Worm (Caenorhabditis elegans) whole organism, young adult: ENCODE data around the gene fmo-4.

ENCODE experiments used
- C17E4.6 ChIP-seq: fragments of 200-800 bp; sonication (Bioruptor generic); IDR thresholded peaks from 2 replicates; pipeline ENCODE4 v1.3.6; 2022; ENCODE audit warnings: missing genetic modification reagents, missing genetic modification characterization, missing compliant biosample characterization
- F23B12.7 ChIP-seq: sonication (generic microtip); optimal IDR thresholded peaks from 2 replicates; lab custom pipeline; 2017; ENCODE audit warnings: missing genetic modification characterization, mild to moderate bottlenecking, missing compliant biosample characterization, antibody characterized with exemption, moderate library complexity; ENCODE audit not compliant: insufficient read depth
- F33H1.4 ChIP-seq: fragments of 200-800 bp; sonication (Bioruptor generic); IDR thresholded peaks from 2 replicates; pipeline ENCODE4 v1.3.6; 2022; ENCODE audit warnings: missing genetic modification reagents, missing genetic modification characterization, missing compliant biosample characterization
- F57C9.4 ChIP-seq: sonication (generic microtip); optimal IDR thresholded peaks from 2 replicates; lab custom pipeline; 2017; ENCODE audit warnings: mild to moderate bottlenecking, missing genetic modification characterization, missing compliant biosample characterization
- Y53F4B.3 ChIP-seq: fragments of 200-800 bp; sonication (Bioruptor generic); IDR thresholded peaks from 2 replicates; pipeline ENCODE4 v1.3.6; 2022; ENCODE audit warnings: missing genetic modification reagents, missing genetic modification characterization, missing compliant biosample characterization
- ZK185.1 ChIP-seq: sonication (generic microtip); optimal IDR thresholded peaks from 2 replicates; lab custom pipeline; 2016; ENCODE audit warnings: mild to moderate bottlenecking, missing genetic modification characterization, missing compliant biosample characterization; ENCODE audit not compliant: poor library complexity, severe bottlenecking
- ama-1 ChIP-seq, 3 experiments: fragments of 150-350 bp in 1 of 3; sonication (generic microtip) in 2 of 3; optimal IDR thresholded peaks; 2 replicates each; lab custom pipeline; 2014 to 2018; ENCODE audit warnings: missing biosample characterization in 2 of 3, missing genetic modification characterization in 2 of 3, missing genetic modification reagents in 2 of 3
- atf-7 ChIP-seq: sonication (generic microtip); optimal IDR thresholded peaks from 2 replicates; lab custom pipeline; 2017; ENCODE audit warnings: mild to moderate bottlenecking, missing genetic modification characterization, missing compliant biosample characterization
- attf-6 ChIP-seq: fragments of 200-800 bp; sonication (Bioruptor generic); IDR thresholded peaks from 2 replicates; pipeline ENCODE4 v1.3.6; 2022; ENCODE audit warnings: missing genetic modification reagents, missing genetic modification characterization, missing compliant biosample characterization
- ccch-3 ChIP-seq: fragments of 200-800 bp; sonication (Bioruptor generic); optimal IDR thresholded peaks from 2 replicates; lab custom pipeline; 2018; ENCODE audit warnings: mild to moderate bottlenecking, missing genetic modification characterization, missing compliant biosample characterization
- dpl-1 ChIP-seq: fragments of 150-350 bp; optimal IDR thresholded peaks from 2 replicates; lab custom pipeline; 2014; ENCODE audit warnings: missing biosample characterization, missing genetic modification reagents, missing genetic modification characterization
- egl-44 ChIP-seq: fragments of 200-800 bp; sonication (Bioruptor generic); IDR thresholded peaks from 2 replicates; pipeline ENCODE4 v1.3.6; 2022; ENCODE audit warnings: missing genetic modification reagents, missing genetic modification characterization, missing compliant biosample characterization
- egrh-3 ChIP-seq: fragments of 200-800 bp; sonication (Bioruptor generic); IDR thresholded peaks from 2 replicates; pipeline ENCODE4 v1.3.6; 2022; ENCODE audit warnings: missing genetic modification reagents, missing genetic modification characterization, missing compliant biosample characterization
- ets-4 ChIP-seq: fragments of 200-800 bp; sonication (Bioruptor generic); optimal IDR thresholded peaks from 2 replicates; lab custom pipeline; 2018; ENCODE audit warnings: mild to moderate bottlenecking, missing genetic modification characterization, missing compliant biosample characterization
- gei-17 ChIP-seq: fragments of 200-800 bp; sonication (Bioruptor generic); optimal IDR thresholded peaks from 2 replicates; lab custom pipeline; 2018; ENCODE audit warnings: mild to moderate bottlenecking, missing genetic modification characterization, missing compliant biosample characterization
- lag-1 ChIP-seq: fragments of 200-800 bp; sonication (Bioruptor generic); IDR thresholded peaks from 2 replicates; pipeline ENCODE4 v1.3.6; 2022; ENCODE audit warnings: missing genetic modification reagents, missing genetic modification characterization, missing compliant biosample characterization
- let-607 ChIP-seq, 2 experiments: fragments of 200-800 bp in 1 of 2; sonication (Bioruptor generic) in 1 of 2; sonication (generic microtip) in 1 of 2; optimal IDR thresholded peaks; 2 replicates each; lab custom pipeline; 2016 to 2018; ENCODE audit warnings: mild to moderate bottlenecking in 2 of 2, missing compliant biosample characterization in 2 of 2, missing genetic modification characterization in 2 of 2, moderate library complexity in 2 of 2, missing genotype in 1 of 2
- lir-1 ChIP-seq: fragments of 200-800 bp; sonication (Bioruptor generic); conservative IDR thresholded peaks from 2 replicates; pipeline ENCODE4 v1.3.6; 2022; ENCODE audit warnings: missing genetic modification reagents, missing genetic modification characterization, missing compliant biosample characterization
- lsy-27 ChIP-seq: sonication (generic microtip); optimal IDR thresholded peaks from 2 replicates; lab custom pipeline; 2017; ENCODE audit warnings: missing genetic modification characterization, mild to moderate bottlenecking, missing compliant biosample characterization, antibody characterized with exemption, missing genotype, borderline replicate concordance; ENCODE audit not compliant: insufficient read depth
- madf-6 ChIP-seq: fragments of 200-800 bp; sonication (Bioruptor generic); IDR thresholded peaks from 2 replicates; pipeline ENCODE4 v1.3.6; 2022; ENCODE audit warnings: missing genetic modification reagents, missing genetic modification characterization, missing compliant biosample characterization
- madf-8 ChIP-seq: fragments of 200-800 bp; sonication (Bioruptor generic); conservative IDR thresholded peaks from 2 replicates; pipeline ENCODE4 v1.3.6; 2022; ENCODE audit warnings: missing genetic modification reagents, missing genetic modification characterization, missing compliant biosample characterization
- mcd-1 ChIP-seq: fragments of 200-800 bp; sonication (Bioruptor generic); IDR thresholded peaks from 2 replicates; pipeline ENCODE4 v1.3.6; 2022; ENCODE audit warnings: missing genetic modification reagents, missing genetic modification characterization, missing compliant biosample characterization
- mel-28 ChIP-seq: sonication (generic microtip); optimal IDR thresholded peaks from 2 replicates; lab custom pipeline; 2016; ENCODE audit warnings: borderline replicate concordance, mild to moderate bottlenecking, missing genetic modification characterization, missing compliant biosample characterization
- nfyb-1 ChIP-seq: fragments of 200-800 bp; sonication (Bioruptor generic); IDR thresholded peaks from 2 replicates; pipeline ENCODE4 v1.3.6; 2022; ENCODE audit warnings: missing genetic modification reagents, missing genetic modification characterization, missing compliant biosample characterization
- nhr-27 ChIP-seq: fragments of 200-800 bp; sonication (Bioruptor generic); optimal IDR thresholded peaks from 2 replicates; lab custom pipeline; 2018; ENCODE audit warnings: mild to moderate bottlenecking, missing genetic modification characterization, moderate library complexity, missing compliant biosample characterization
- repo-1 ChIP-seq: sonication (generic microtip); optimal IDR thresholded peaks from 2 replicates; lab custom pipeline; 2017; ENCODE audit warnings: mild to moderate bottlenecking, missing genetic modification characterization, missing compliant biosample characterization
- rpc-1 ChIP-seq, 2 experiments: fragments of 150-350 bp in 1 of 2; sonication (generic microtip) in 1 of 2; optimal IDR thresholded peaks; 2 replicates each; lab custom pipeline; 2014 to 2018; ENCODE audit warnings: missing biosample characterization in 1 of 2, missing genetic modification characterization in 1 of 2, missing genetic modification reagents in 1 of 2, missing genotype in 1 of 2
- sdz-38 ChIP-seq: sonication (generic microtip); optimal IDR thresholded peaks from 2 replicates; lab custom pipeline; 2016; ENCODE audit warnings: missing genotype, missing genetic modification characterization, missing compliant biosample characterization
- snpc-4 ChIP-seq, 5 experiments: fragments of 150-350 bp in 1 of 5; sonication (generic microtip) in 4 of 5; optimal IDR thresholded peaks; 2 replicates each; lab custom pipeline; 2014 to 2018; ENCODE audit warnings: missing genetic modification characterization in 5 of 5, missing biosample characterization in 3 of 5, antibody characterized with exemption in 2 of 5, mild to moderate bottlenecking in 2 of 5, missing compliant biosample characterization in 2 of 5, missing genotype in 2 of 5, moderate library complexity in 2 of 5, missing genetic modification reagents in 1 of 5
- sptf-2 ChIP-seq: fragments of 200-800 bp; sonication (Bioruptor generic); optimal IDR thresholded peaks from 2 replicates; lab custom pipeline; 2018; ENCODE audit warnings: mild to moderate bottlenecking, missing genetic modification characterization, missing compliant biosample characterization
- unc-62 ChIP-seq: fragments of 150-350 bp; optimal IDR thresholded peaks from 2 replicates; lab custom pipeline; 2014; ENCODE audit warnings: missing biosample characterization, missing genetic modification reagents, missing genetic modification characterization
- xnd-1 ChIP-seq: sonication (generic microtip); optimal IDR thresholded peaks from 2 replicates; lab custom pipeline; 2016; ENCODE audit warnings: missing genotype, missing genetic modification reagents, missing genetic modification characterization, missing compliant biosample characterization
- ztf-25 ChIP-seq: fragments of 200-800 bp; sonication (Bioruptor generic); IDR thresholded peaks from 2 replicates; pipeline ENCODE4 v1.3.6; 2022; ENCODE audit warnings: missing genetic modification reagents, missing genetic modification characterization, missing compliant biosample characterization
- ztf-6 ChIP-seq: fragments of 200-800 bp; sonication (Bioruptor generic); IDR thresholded peaks from 2 replicates; pipeline ENCODE4 v1.3.6; 2022; ENCODE audit warnings: missing genetic modification reagents, missing genetic modification characterization, missing compliant biosample characterization

Gene fmo-4

DNA sequence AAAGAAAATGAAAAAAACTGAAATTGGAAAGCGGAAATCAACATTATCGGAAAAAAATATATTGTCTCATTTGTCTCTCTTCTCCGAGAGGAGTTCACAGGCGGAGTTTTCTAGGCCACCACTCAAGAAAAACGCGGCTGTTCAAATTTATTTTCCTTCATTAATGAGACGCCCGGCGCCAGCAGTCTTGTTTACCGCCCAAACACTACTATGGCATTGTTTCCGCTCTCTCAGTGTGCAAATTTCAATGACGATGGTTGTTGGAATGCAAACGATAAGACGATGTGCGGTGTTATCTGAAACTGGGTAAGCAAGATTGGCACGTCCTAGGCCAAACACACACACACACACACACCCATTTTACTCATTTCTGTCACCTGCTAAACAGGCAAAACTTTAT lies 49.8 kb downstream of the fmo-4 start, which contains the start of gene cav-2 (continued):
- peak; percentile 85 for TF ChIP-seq mcd-1 (GFP tag; lab: Robert Waterston, UW)
- 0 out of 2 replicates have a peak, but pooled peaks have one; percentile 66 for TF ChIP-seq lag-1 (GFP tag; lab: Robert Waterston, UW)
- TF ChIP-seq F23B12.7 (tag; lab: Kevin White, UChicago), result peak; percentile 18
- TF ChIP-seq sptf-2, result no peak
- peak; percentile 57 for TF ChIP-seq nhr-27 (tag; lab: Kevin White, UChicago)
- TF ChIP-seq nfyb-1, result peak; percentile 52; the same call in 1 of the 2 replicates
- TF ChIP-seq ccch-3 (GFP tag; lab: Kevin White, UChicago), result no peak
- no peak for TF ChIP-seq unc-62
- TF ChIP-seq let-607 (tag; optimal IDR thresholded peaks at IDR 0.05; lab: Kevin White, UChicago), result peak; percentile 22 to 68
- TF ChIP-seq madf-6 (GFP tag; lab: Robert Waterston, UW), result peak; percentile 69
- peak; percentile 80 for TF ChIP-seq dpl-1 (GFP tag; lab: Kevin White, UChicago)
- TF ChIP-seq gei-17 (GFP tag; lab: Kevin White, UChicago), result peak; percentile 9
- peak; percentile 33; the same call in 1 of the 2 replicates for TF ChIP-seq egl-44
- no peak for TF ChIP-seq sdz-38
- TF ChIP-seq repo-1 (tag; lab: Kevin White, UChicago), result no peak
- no peak for TF ChIP-seq F57C9.4
- TF ChIP-seq xnd-1 (tag; lab: Kevin White, UChicago), result peak; percentile 4
- TF ChIP-seq rpc-1 (optimal IDR thresholded peaks at IDR 0.05; lab: Kevin White, UChicago), result no peak
- no peak for TF ChIP-seq rpc-1 (tag; optimal IDR thresholded peaks at IDR 0.05; lab: Kevin White, UChicago)
- TF ChIP-seq egrh-3, result no peak

DNA sequence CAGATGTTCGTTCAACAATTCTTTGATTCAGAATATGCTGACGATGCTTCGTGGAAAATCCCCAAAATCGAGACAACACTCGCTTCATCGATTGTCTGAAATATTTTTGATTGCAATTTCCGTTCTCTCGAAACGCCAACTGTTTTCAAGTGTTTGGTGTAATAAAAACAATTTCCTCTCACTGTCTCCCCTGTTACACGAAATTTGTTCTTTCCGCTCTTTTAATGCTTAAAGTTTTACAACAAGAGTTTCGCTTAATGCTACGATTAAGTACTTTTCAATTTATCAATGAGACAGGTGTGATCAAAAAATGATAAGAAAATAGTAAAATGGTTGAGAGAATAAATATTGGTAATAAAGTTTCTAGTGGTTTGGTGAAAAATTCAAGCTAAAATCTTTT lies 50.2 kb downstream of the fmo-4 start, which contains the start of gene C56A3.6:
Gene C56A3.6, minus strand, starts transcription at position 101 of the 400 bp plus-strand sequence.
- no peak for TF ChIP-seq sdz-38
- no peak for TF ChIP-seq ztf-25 (GFP tag; lab: Robert Waterston, UW)
- no peak for TF ChIP-seq lsy-27 (tag; lab: Kevin White, UChicago)
- no peak for TF ChIP-seq ztf-6 (GFP tag; lab: Robert Waterston, UW)
- TF ChIP-seq mel-28 (tag; lab: Kevin White, UChicago), result no peak
- no peak for TF ChIP-seq madf-8 (GFP tag; lab: Robert Waterston, UW)
- no peak for TF ChIP-seq Y53F4B.3
- no peak for TF ChIP-seq atf-7 (tag; lab: Kevin White, UChicago)
- TF ChIP-seq ama-1 (optimal IDR thresholded peaks at IDR 0.05; lab: Kevin White, UChicago), result no peak
- TF ChIP-seq ama-1 (GFP tag; optimal IDR thresholded peaks at IDR 0.05; lab: Kevin White, UChicago), result no peak
- TF ChIP-seq lir-1 (GFP tag; lab: Robert Waterston, UW), result no peak
- no peak for TF ChIP-seq snpc-4 (GFP tag; optimal IDR thresholded peaks at IDR 0.05; lab: Kevin White, UChicago)
- TF ChIP-seq snpc-4 (tag; optimal IDR thresholded peaks at IDR 0.05; lab: Kevin White, UChicago), result no peak
- no peak for TF ChIP-seq ZK185.1 (tag; lab: Kevin White, UChicago)
- no peak for TF ChIP-seq F33H1.4 (GFP tag; lab: Robert Waterston, UW)
- no peak for TF ChIP-seq C17E4.6 (GFP tag; lab: Robert Waterston, UW)
- no peak for TF ChIP-seq ets-4 (GFP tag; lab: Kevin White, UChicago)
- no peak for TF ChIP-seq attf-6 (GFP tag; lab: Robert Waterston, UW)
- TF ChIP-seq, all 124 proteins: peak for 0
